Worm (Caenorhabditis elegans): Measurements from ENCODE around the gene eef-1G.
A peak's percentile ranks its signal among the peaks of the same experiment; 100 is the strongest.

eef-1G gene

DNA sequence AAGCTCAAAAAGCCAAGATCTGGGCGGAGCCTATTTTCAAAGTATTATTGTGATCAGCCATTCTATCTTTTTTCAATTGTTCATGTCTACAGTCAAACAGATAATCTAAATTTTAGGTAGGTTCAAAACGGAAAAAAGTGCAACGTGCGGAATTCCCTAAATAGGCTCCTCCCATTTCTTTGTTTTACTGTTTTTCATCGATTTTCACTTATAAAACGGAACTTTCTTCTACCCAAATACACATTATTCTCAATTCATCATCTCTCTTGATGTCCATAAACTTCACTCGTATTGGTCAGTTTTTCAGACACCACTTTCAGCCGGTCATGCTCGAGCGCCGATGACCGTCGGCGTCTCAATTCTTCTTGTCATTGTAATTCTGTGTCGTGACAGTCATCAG, 33.3 kb downstream of the eef-1G start, which contains the start of gene F53B7.7:
TSS of gene F53B7.7 (plus strand) at position 301 of the 400 bp plus-strand sequence.
- no peak for TF ChIP-seq ceh-28 (tag; optimal IDR thresholded peaks at IDR 0.05)
- TF ChIP-seq nfya-1 (tag; optimal IDR thresholded peaks at IDR 0.05; ENCODE audit: insufficient read depth), result no peak

DNA sequence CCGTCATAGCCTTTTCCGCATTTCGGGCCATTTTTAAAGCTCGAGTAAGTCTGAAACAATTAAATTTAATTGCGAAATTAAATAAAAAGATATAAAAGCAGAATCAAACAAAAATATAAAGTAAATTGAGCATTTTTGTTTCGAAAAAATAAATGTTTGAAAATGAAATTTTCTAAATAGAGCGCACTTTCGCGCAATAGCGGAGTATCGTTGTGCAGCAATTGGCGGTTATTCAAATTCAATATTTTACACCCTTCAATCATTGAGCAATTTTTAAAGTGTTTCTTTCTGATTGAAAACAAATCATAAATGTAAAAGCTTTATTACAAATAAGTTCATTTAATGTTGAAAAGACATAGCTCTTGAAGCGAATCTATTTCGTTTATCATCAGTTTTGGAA, 35.1 kb downstream of the eef-1G start, which contains the start of gene isy-1:
TSS of gene isy-1 (minus strand) at position 50 of the 400 bp plus-strand sequence.
- TF ChIP-seq nhr-12 (tag; optimal IDR thresholded peaks at IDR 0.05), result no peak
- no peak for TF ChIP-seq nhr-77 (tag; optimal IDR thresholded peaks at IDR 0.05)
- no peak for TF ChIP-seq aly-2 (tag; optimal IDR thresholded peaks at IDR 0.05)
- no peak for TF ChIP-seq unc-62 (GFP tag; optimal IDR thresholded peaks at IDR 0.05)
- TF ChIP-seq ceh-9 (tag; optimal IDR thresholded peaks at IDR 0.05), result no peak
- TF ChIP-seq pha-4 (tag; optimal IDR thresholded peaks at IDR 0.05), result peak; percentile 94
- peak; percentile 12 for TF ChIP-seq nhr-43 (tag; optimal IDR thresholded peaks at IDR 0.05; ENCODE audit: poor library complexity, severe bottlenecking)
- TF ChIP-seq elt-2 (tag; optimal IDR thresholded peaks at IDR 0.05), result peak; percentile 18
- no peak for TF ChIP-seq ceh-82 (tag; optimal IDR thresholded peaks at IDR 0.05)
- TF ChIP-seq nhr-67 (tag; optimal IDR thresholded peaks at IDR 0.05), result no peak
- no peak for TF ChIP-seq ztf-4 (tag; optimal IDR thresholded peaks at IDR 0.05)
- TF ChIP-seq mdl-1 (tag; optimal IDR thresholded peaks at IDR 0.05), result no peak
- no peak for TF ChIP-seq lsy-12 (tag; optimal IDR thresholded peaks at IDR 0.05)
- TF ChIP-seq nhr-28 (tag; optimal IDR thresholded peaks at IDR 0.05), result no peak
- TF ChIP-seq nfya-1 (tag; optimal IDR thresholded peaks at IDR 0.05; ENCODE audit: insufficient read depth), result peak; percentile 81
- no peak for TF ChIP-seq nhr-237 (tag; optimal IDR thresholded peaks at IDR 0.05)
- peak; percentile 29 for TF ChIP-seq R02D3.7 (tag; optimal IDR thresholded peaks at IDR 0.05)
- no peak for TF ChIP-seq nhr-11 (tag; optimal IDR thresholded peaks at IDR 0.05)
- no peak for TF ChIP-seq nhr-23 (tag; optimal IDR thresholded peaks at IDR 0.05)
- TF ChIP-seq sea-2 (GFP tag; optimal IDR thresholded peaks at IDR 0.05), result no peak
- no peak for TF ChIP-seq tbx-2 (tag; optimal IDR thresholded peaks at IDR 0.05)
- TF ChIP-seq ama-1 (optimal IDR thresholded peaks at IDR 0.05), result no peak
- TF ChIP-seq ceh-28 (tag; optimal IDR thresholded peaks at IDR 0.05), result no peak
- no peak for TF ChIP-seq lin-39 (tag; optimal IDR thresholded peaks at IDR 0.05)
- TF ChIP-seq fos-1 (tag; optimal IDR thresholded peaks at IDR 0.05), result no peak
- no peak for TF ChIP-seq elt-3 (tag; optimal IDR thresholded peaks at IDR 0.05)
- no peak for TF ChIP-seq hmg-11 (tag; optimal IDR thresholded peaks at IDR 0.05)
- peak; percentile 41 for TF ChIP-seq egl-5 (tag; optimal IDR thresholded peaks at IDR 0.05)
- no peak for TF ChIP-seq ztf-11 (tag; optimal IDR thresholded peaks at IDR 0.05)
- TF ChIP-seq zag-1 (tag; optimal IDR thresholded peaks at IDR 0.05), result no peak
- no peak for TF ChIP-seq pqm-1 (tag; optimal IDR thresholded peaks at IDR 0.05)
- no peak for TF ChIP-seq egl-27 (tag; optimal IDR thresholded peaks at IDR 0.05)
- no peak for TF ChIP-seq nhr-76 (tag; optimal IDR thresholded peaks at IDR 0.05)
- TF ChIP-seq fkh-2 (tag; optimal IDR thresholded peaks at IDR 0.05), result no peak
- TF ChIP-seq mml-1 (tag; optimal IDR thresholded peaks at IDR 0.05), result no peak
- TF ChIP-seq ceh-16 (tag; optimal IDR thresholded peaks at IDR 0.05), result no peak
- peak; percentile 22 for TF ChIP-seq fkh-10 (GFP tag; optimal IDR thresholded peaks at IDR 0.05)
- TF ChIP-seq daf-12 (tag; optimal IDR thresholded peaks at IDR 0.05), result no peak
- TF ChIP-seq eor-1 (tag; optimal IDR thresholded peaks at IDR 0.05), result no peak
- TF ChIP-seq snpc-4 (tag; optimal IDR thresholded peaks at IDR 0.05), result peak; percentile 87
- no peak for TF ChIP-seq jun-1 (tag; optimal IDR thresholded peaks at IDR 0.05)
- no peak for TF ChIP-seq unc-39 (tag; optimal IDR thresholded peaks at IDR 0.05)
- TF ChIP-seq ZK546.5 (tag; optimal IDR thresholded peaks at IDR 0.05), result no peak
- no peak for TF ChIP-seq elt-1 (tag; optimal IDR thresholded peaks at IDR 0.05)
- peak; percentile 95 for TF ChIP-seq lin-15B (tag; optimal IDR thresholded peaks at IDR 0.05)
- no peak for TF ChIP-seq skn-1 (tag; optimal IDR thresholded peaks at IDR 0.05)
- peak; percentile 45 for TF ChIP-seq nhr-25 (tag; optimal IDR thresholded peaks at IDR 0.05)
